Worm (Caenorhabditis elegans) whole organism, mixed stage, embryonic: ENCODE measurements around the gene aps-2.

Experiments used
- elt-1 ChIP-seq: sonication (generic microtip); optimal IDR thresholded peaks from 2 replicates; lab custom pipeline; 2017; ENCODE audit warnings: missing genetic modification characterization, mild to moderate bottlenecking, missing compliant biosample characterization, antibody characterized with exemption, moderate library complexity, borderline replicate concordance; ENCODE audit not compliant: insufficient read depth
- elt-3 ChIP-seq: fragments of 150-350 bp; optimal IDR thresholded peaks from 2 replicates; lab custom pipeline; 2014; ENCODE audit warnings: missing biosample characterization, missing genetic modification characterization
- lin-13 ChIP-seq: fragments of 150-350 bp; optimal IDR thresholded peaks from 2 replicates; lab custom pipeline; 2014; ENCODE audit warnings: missing biosample characterization, missing genetic modification characterization
- lin-32 ChIP-seq: fragments of 200-800 bp; sonication (Bioruptor generic); optimal IDR thresholded peaks from 2 replicates; lab custom pipeline; 2018; ENCODE audit warnings: mild to moderate bottlenecking, missing genetic modification characterization, missing compliant biosample characterization
- lsy-2 ChIP-seq: fragments of 150-350 bp; optimal IDR thresholded peaks from 2 replicates; lab custom pipeline; 2014; ENCODE audit warnings: missing biosample characterization, missing genetic modification characterization
- mep-1 ChIP-seq: fragments of 150-350 bp; optimal IDR thresholded peaks from 2 replicates; lab custom pipeline; 2017; ENCODE audit warnings: missing biosample characterization, missing genetic modification reagents, missing genetic modification characterization, inconsistent platforms
- nhr-12 ChIP-seq: fragments of 150-350 bp; optimal IDR thresholded peaks from 2 replicates; lab custom pipeline; 2014; ENCODE audit warnings: missing biosample characterization, missing genetic modification characterization
- nhr-237 ChIP-seq: fragments of 150-350 bp; optimal IDR thresholded peaks from 2 replicates; lab custom pipeline; 2014; ENCODE audit warnings: missing biosample characterization, missing genetic modification characterization
- nhr-28 ChIP-seq: fragments of 150-350 bp; optimal IDR thresholded peaks from 2 replicates; lab custom pipeline; 2014; ENCODE audit warnings: missing biosample characterization, missing genetic modification characterization
- nhr-76 ChIP-seq: sonication (generic microtip); optimal IDR thresholded peaks from 2 replicates; lab custom pipeline; 2017; ENCODE audit warnings: missing biosample characterization, missing genetic modification characterization
- pha-4 ChIP-seq: fragments of 150-350 bp; optimal IDR thresholded peaks from 2 replicates; lab custom pipeline; 2018; ENCODE audit warnings: missing biosample characterization, missing genetic modification reagents, missing genetic modification characterization
- snpc-4 ChIP-seq: fragments of 150-350 bp; optimal IDR thresholded peaks from 2 replicates; lab custom pipeline; 2014; ENCODE audit warnings: missing biosample characterization, missing genetic modification characterization
- unc-120 ChIP-seq: sonication (generic microtip); optimal IDR thresholded peaks from 2 replicates; lab custom pipeline; 2017; ENCODE audit warnings: missing genetic modification characterization, missing compliant biosample characterization; ENCODE audit not compliant: poor library complexity, severe bottlenecking
- unc-62 ChIP-seq: fragments of 150-350 bp; optimal IDR thresholded peaks from 2 replicates; lab custom pipeline; 2014; ENCODE audit warnings: missing biosample characterization, missing genetic modification reagents, missing genetic modification characterization

DNA sequence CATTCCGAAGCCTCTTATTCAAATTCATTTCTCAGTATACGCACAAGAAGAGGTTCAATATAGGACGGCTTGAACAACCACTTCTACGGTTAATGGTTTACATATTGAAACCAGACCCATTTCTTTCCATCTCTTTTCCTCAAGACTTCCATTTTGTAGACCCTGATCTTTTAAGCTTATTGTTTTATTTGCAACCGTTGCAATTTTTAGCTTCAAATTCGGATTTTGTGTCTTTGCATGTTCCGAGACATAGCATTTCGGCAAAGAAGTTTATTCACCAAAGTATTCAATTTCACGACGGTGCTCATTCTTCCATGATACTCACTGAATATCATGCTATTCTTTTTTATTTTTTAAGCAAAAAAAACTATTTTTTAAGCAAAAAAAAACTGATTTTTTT, 8.1 kb downstream of the aps-2 start, which contains the start of gene nmur-3:
- TF ChIP-seq unc-62 (GFP tag; lab: Kevin White, UChicago) (no peak), pha-4 (tag; lab: Kevin White, UChicago) (no peak), nhr-28 (tag; lab: Kevin White, UChicago) (no peak), mep-1 (tag; lab: Kevin White, UChicago) (no peak), nhr-76 (tag; lab: Kevin White, UChicago) (no peak), nhr-12 (no peak), lin-32 (GFP tag; lab: Kevin White, UChicago) (no peak), lsy-2 (no peak), snpc-4 (tag; lab: Kevin White, UChicago) (no peak), nhr-237 (no peak), lin-13 (tag; lab: Kevin White, UChicago) (no peak), elt-1 (no peak), elt-3 (tag; lab: Kevin White, UChicago) (no peak), unc-120 (tag; lab: Kevin White, UChicago) (no peak)
